Worm (Caenorhabditis elegans) whole organism, L2 larva: Measurements from ENCODE around the gene srw-15.

Experiments
- blmp-1 ChIP-seq: sonication (generic microtip); optimal IDR thresholded peaks from 2 replicates; lab custom pipeline; 2017; ENCODE audit warnings: missing genetic modification characterization, mild to moderate bottlenecking, missing compliant biosample characterization, antibody characterized with exemption, moderate library complexity; ENCODE audit not compliant: insufficient read depth
- ceh-82 ChIP-seq: fragments of 150-350 bp; optimal IDR thresholded peaks from 2 replicates; lab custom pipeline; 2014; ENCODE audit warnings: missing biosample characterization, missing genetic modification characterization
- nhr-10 ChIP-seq: sonication (generic microtip); optimal IDR thresholded peaks from 2 replicates; lab custom pipeline; 2017; ENCODE audit warnings: missing biosample characterization, missing genetic modification characterization
- nhr-23 ChIP-seq: fragments of 150-350 bp; optimal IDR thresholded peaks from 2 replicates; lab custom pipeline; 2014; ENCODE audit warnings: missing biosample characterization, missing genetic modification reagents, missing genetic modification characterization
- nhr-77 ChIP-seq: fragments of 150-350 bp; optimal IDR thresholded peaks from 2 replicates; lab custom pipeline; 2014; ENCODE audit warnings: missing biosample characterization, missing genetic modification characterization

DNA sequence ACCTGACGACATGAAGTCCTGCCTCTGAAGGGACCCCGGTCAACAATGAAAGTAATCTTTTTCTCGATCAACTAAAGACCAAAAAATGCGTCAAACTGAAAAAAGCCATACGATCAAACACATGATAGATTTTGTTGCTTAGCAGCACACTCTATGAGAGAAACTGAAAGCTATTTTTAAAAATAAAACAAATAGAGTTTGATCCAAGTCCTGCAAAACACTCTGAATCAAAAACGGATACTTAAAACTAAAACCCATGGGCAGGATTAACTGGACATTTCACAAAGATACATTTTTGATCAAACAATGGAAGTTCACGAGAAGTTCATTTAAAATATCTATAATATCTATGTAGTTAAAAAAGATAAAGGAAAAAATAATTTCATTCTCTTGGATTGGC is 37.1 kb downstream of the srw-15 start, which contains the start of gene T10H4.13:
- TF ChIP-seq nhr-23 (tag; lab: Kevin White, UChicago), result no peak
- no peak for TF ChIP-seq nhr-77 (tag; lab: Kevin White, UChicago)
- TF ChIP-seq nhr-10, result no peak
- no peak for TF ChIP-seq blmp-1
- no peak for TF ChIP-seq ceh-82 (tag; lab: Kevin White, UChicago)
